Fruit fly (Drosophila melanogaster) whole organism, embryonic: Measurements from ENCODE around the gene CG42488.

Experiments
- Awh ChIP-seq: fragments of 200-800 bp; sonication (Bioruptor generic); IDR thresholded peaks from 2 replicates; pipeline ENCODE4, ENCODE4 v1.3.6; 2022; ENCODE audit warnings: missing biosample characterization, missing genetic modification characterization
- CG10267 ChIP-seq: fragments of 200-800 bp; sonication (Bioruptor generic); optimal IDR thresholded peaks from 2 replicates; lab custom pipeline; 2018; ENCODE audit warnings: missing biosample characterization, mild to moderate bottlenecking, missing genetic modification characterization, moderate library complexity
- CG11456 ChIP-seq: fragments of 200-800 bp; sonication (Bioruptor generic); IDR thresholded peaks from 3 replicates; pipeline ENCODE4 v1.3.6; 2022; ENCODE audit warnings: missing biosample characterization, missing genetic modification characterization
- CG11560 ChIP-seq: fragments of 200-800 bp; sonication (Bioruptor generic); IDR thresholded peaks from 3 replicates; pipeline ENCODE4 v1.3.6; 2022; ENCODE audit warnings: missing biosample characterization, missing genetic modification characterization
- CG12236 ChIP-seq: fragments of 200-800 bp; sonication (Bioruptor generic); optimal IDR thresholded peaks from 2 replicates; lab custom pipeline; 2016; ENCODE audit warnings: missing biosample characterization, missing genetic modification characterization
- CG12391 ChIP-seq: fragments of 200-800 bp; sonication (Bioruptor generic); optimal IDR thresholded peaks from 3 replicates; lab custom pipeline; 2018; ENCODE audit warnings: missing biosample characterization, mild to moderate bottlenecking, missing genetic modification characterization, moderate library complexity
- CG12942 ChIP-seq: fragments of 200-800 bp; sonication (Bioruptor generic); optimal IDR thresholded peaks from 3 replicates; lab custom pipeline; 2016; ENCODE audit warnings: missing biosample characterization, missing genetic modification characterization
- CG13123 ChIP-seq: fragments of 200-800 bp; sonication (Bioruptor generic); optimal IDR thresholded peaks from 2 replicates; lab custom pipeline; 2016; ENCODE audit warnings: missing biosample characterization, missing genetic modification characterization
- CG17385 ChIP-seq: fragments of 200-800 bp; sonication (Bioruptor generic); optimal IDR thresholded peaks from 3 replicates; lab custom pipeline; 2018; ENCODE audit warnings: missing biosample characterization, mild to moderate bottlenecking, missing genetic modification characterization
- CG30431 ChIP-seq: fragments of 200-800 bp; sonication (Bioruptor generic); optimal IDR thresholded peaks from 2 replicates; lab custom pipeline; 2017; ENCODE audit warnings: missing biosample characterization, missing genetic modification characterization
- CG31441 ChIP-seq: fragments of 200-800 bp; sonication (Bioruptor generic); IDR thresholded peaks from 2 replicates; pipeline ENCODE4 v1.3.6; 2022; ENCODE audit warnings: missing biosample characterization, missing genetic modification characterization
- CG34422 ChIP-seq: fragments of 200-800 bp; sonication (Bioruptor generic); IDR thresholded peaks from 3 replicates; pipeline ENCODE4 v1.3.6; 2022; ENCODE audit warnings: missing biosample characterization, missing genetic modification characterization
- CG4328 ChIP-seq: fragments of 200-800 bp; sonication (Bioruptor generic); optimal IDR thresholded peaks from 3 replicates; lab custom pipeline; 2017; ENCODE audit warnings: missing biosample characterization, missing genetic modification reagents, missing genetic modification characterization
- CG4404 ChIP-seq: fragments of 200-800 bp; sonication (Bioruptor generic); IDR thresholded peaks from 2 replicates; pipeline ENCODE4 v1.3.6; 2022; ENCODE audit warnings: missing biosample characterization, missing genetic modification characterization
- CG6854 ChIP-seq: fragments of 200-800 bp; sonication (Bioruptor generic); optimal IDR thresholded peaks from 3 replicates; lab custom pipeline; 2017; ENCODE audit warnings: missing biosample characterization, mild to moderate bottlenecking, missing genetic modification characterization
- CG7839 ChIP-seq: fragments of 200-800 bp; sonication (Bioruptor generic); optimal IDR thresholded peaks from 3 replicates; lab custom pipeline; 2018; ENCODE audit warnings: missing biosample characterization, mild to moderate bottlenecking, missing genetic modification characterization, moderate library complexity
- CG7963 ChIP-seq: fragments of 200-800 bp; sonication (Bioruptor generic); IDR thresholded peaks from 3 replicates; pipeline ENCODE4 v1.3.6; 2022; ENCODE audit warnings: missing biosample characterization, missing genetic modification characterization; ENCODE audit not compliant: partially characterized antibody
- CG8924 ChIP-seq: fragments of 200-800 bp; optimal IDR thresholded peaks from 3 replicates; lab custom pipeline; 2019; ENCODE audit warnings: missing biosample characterization, mild to moderate bottlenecking, missing genetic modification characterization, moderate library complexity
- CG9609 ChIP-seq: fragments of 200-800 bp; sonication (Bioruptor generic); optimal IDR thresholded peaks from 3 replicates; lab custom pipeline; 2016; ENCODE audit warnings: missing biosample characterization, missing genetic modification characterization
- CG9727 ChIP-seq: fragments of 200-800 bp; sonication (Bioruptor generic); optimal IDR thresholded peaks from 3 replicates; lab custom pipeline; 2017; ENCODE audit warnings: missing biosample characterization, mild to moderate bottlenecking, missing genetic modification characterization
- CG9817 ChIP-seq: fragments of 200-800 bp; sonication (Bioruptor generic); optimal IDR thresholded peaks from 2 replicates; lab custom pipeline; 2018; ENCODE audit warnings: missing biosample characterization, mild to moderate bottlenecking, missing genetic modification characterization, moderate library complexity
- Dbx ChIP-seq: fragments of 200-800 bp; sonication (Bioruptor generic); IDR thresholded peaks from 3 replicates; pipeline ENCODE4 v1.3.6; 2022; ENCODE audit warnings: missing biosample characterization, missing genetic modification characterization
- Fer1 ChIP-seq: fragments of 200-800 bp; sonication (Bioruptor generic); optimal IDR thresholded peaks from 2 replicates; lab custom pipeline; 2017; ENCODE audit warnings: missing biosample characterization, mild to moderate bottlenecking, missing genetic modification characterization
- Gsc ChIP-seq: fragments of 200-800 bp; sonication (Bioruptor generic); IDR thresholded peaks from 2 replicates; pipeline ENCODE4 v1.3.6; 2022; ENCODE audit warnings: missing biosample characterization, missing genetic modification characterization
- HmgZ ChIP-seq: fragments of 200-800 bp; sonication (Bioruptor generic); optimal IDR thresholded peaks from 2 replicates; lab custom pipeline; 2018; ENCODE audit warnings: missing biosample characterization, mild to moderate bottlenecking, missing genetic modification characterization
- Hr3 ChIP-seq: fragments of 200-800 bp; sonication (Bioruptor generic); optimal IDR thresholded peaks from 3 replicates; lab custom pipeline; 2016; ENCODE audit warnings: missing biosample characterization, missing genetic modification characterization
- Hr78 ChIP-seq, 2 experiments: fragments of 200-800 bp in 1 of 2; fragments of >200 bp in 1 of 2; sonication (Bioruptor generic) in 1 of 2; optimal IDR thresholded peaks; 2 replicates each; lab custom pipeline; 2017 to 2019; ENCODE audit warnings: missing biosample characterization in 2 of 2, missing genetic modification characterization in 2 of 2, mild to moderate bottlenecking in 1 of 2, moderate library complexity in 1 of 2
- Mes4 ChIP-seq: fragments of 200-800 bp; sonication (Bioruptor generic); optimal IDR thresholded peaks from 2 replicates; lab custom pipeline; 2016; ENCODE audit warnings: missing biosample characterization, missing genetic modification characterization
- Rfx ChIP-seq: fragments of 200-800 bp; sonication (Bioruptor generic); IDR thresholded peaks from 2 replicates; pipeline ENCODE4 v1.3.6; 2022; ENCODE audit warnings: missing biosample characterization, missing genetic modification characterization
- Sox102F ChIP-seq: fragments of 200-800 bp; sonication (Bioruptor generic); optimal IDR thresholded peaks from 2 replicates; lab custom pipeline; 2018; ENCODE audit warnings: missing biosample characterization, mild to moderate bottlenecking, missing genetic modification characterization, moderate library complexity
- Trl ChIP-seq, 3 experiments: fragments of >200 bp in 2 of 3; fragments of 200-800 bp in 1 of 3; sonication (Bioruptor generic) in 1 of 3; optimal IDR thresholded peaks; 2 replicates in 1 of 3; 3 replicates in 2 of 3; lab custom pipeline; 2016 to 2017; ENCODE audit warnings: missing biosample characterization in 1 of 3, missing genetic modification characterization in 1 of 3
- ac ChIP-seq: fragments of 200-800 bp; sonication (Bioruptor generic); optimal IDR thresholded peaks from 3 replicates; lab custom pipeline; 2017; ENCODE audit warnings: missing biosample characterization, mild to moderate bottlenecking, missing genetic modification characterization
- ap ChIP-seq: fragments of 200-800 bp; sonication (Bioruptor generic); IDR thresholded peaks from 2 replicates; pipeline ENCODE4 v1.3.6; 2022; ENCODE audit warnings: missing biosample characterization, missing genetic modification characterization
- bsh ChIP-seq, 2 experiments: fragments of 200-800 bp; sonication (Bioruptor generic); optimal IDR thresholded peaks; 2 replicates each; lab custom pipeline; 2017 to 2018; ENCODE audit warnings: mild to moderate bottlenecking in 2 of 2, missing biosample characterization in 2 of 2, missing genetic modification characterization in 2 of 2, moderate library complexity in 1 of 2
- cad ChIP-seq: fragments of >200 bp; optimal IDR thresholded peaks from 2 replicates; lab custom pipeline; 2017; ENCODE audit warnings: missing biosample characterization, missing genetic modification characterization
- chif ChIP-seq, 2 experiments: fragments of 200-800 bp; sonication (Bioruptor generic); optimal IDR thresholded peaks; 3 replicates each; lab custom pipeline; 2016; ENCODE audit warnings: missing biosample characterization in 2 of 2, missing genetic modification characterization in 2 of 2
- ci ChIP-seq: fragments of 200-800 bp; sonication (Bioruptor generic); IDR thresholded peaks from 3 replicates; pipeline ENCODE4 v1.3.6; 2022; ENCODE audit warnings: missing biosample characterization, missing genetic modification characterization
- dan ChIP-seq: fragments of 200-800 bp; sonication (Bioruptor generic); IDR thresholded peaks from 2 replicates; pipeline ENCODE4 v1.3.6; 2022; ENCODE audit warnings: missing biosample characterization, missing genetic modification characterization
- esg ChIP-seq: fragments of 200-800 bp; sonication (Bioruptor generic); conservative IDR thresholded peaks from 2 replicates; pipeline ENCODE4 v1.3.6; 2022; ENCODE audit warnings: missing biosample characterization, missing genetic modification characterization
- eyg ChIP-seq: fragments of 200-800 bp; sonication (Bioruptor generic); optimal IDR thresholded peaks from 3 replicates; lab custom pipeline; 2016; ENCODE audit warnings: missing biosample characterization, missing genetic modification characterization
- hb ChIP-seq: fragments of 200-800 bp; sonication (Bioruptor generic); IDR thresholded peaks from 3 replicates; pipeline ENCODE4 v1.3.6; 2022; ENCODE audit warnings: missing biosample characterization, missing genetic modification characterization; ENCODE audit not compliant: partially characterized antibody
- her ChIP-seq: fragments of 200-800 bp; sonication (Bioruptor generic); optimal IDR thresholded peaks from 2 replicates; lab custom pipeline; 2016; ENCODE audit warnings: missing biosample characterization, missing genetic modification characterization
- lab ChIP-seq: fragments of 200-800 bp; sonication (Bioruptor generic); optimal IDR thresholded peaks from 3 replicates; lab custom pipeline; 2017; ENCODE audit warnings: missing biosample characterization, missing genetic modification characterization, mild to moderate bottlenecking, moderate library complexity, missing genetic modification reagents
- lov ChIP-seq, 2 experiments: fragments of 200-800 bp in 1 of 2; fragments of >200 bp in 1 of 2; sonication (Bioruptor generic) in 1 of 2; IDR thresholded peaks in 1 of 2; optimal IDR thresholded peaks in 1 of 2; 2 replicates in 1 of 2; 3 replicates in 1 of 2; pipeline versions ENCODE4 v1.3.6 to Lab custom; 2017 to 2022; ENCODE audit warnings: missing biosample characterization in 1 of 2, missing genetic modification characterization in 1 of 2
- oc ChIP-seq: fragments of 200-800 bp; sonication (Bioruptor generic); optimal IDR thresholded peaks from 2 replicates; lab custom pipeline; 2018; ENCODE audit warnings: missing biosample characterization, mild to moderate bottlenecking, missing genetic modification characterization, moderate library complexity
- org-1 ChIP-seq: fragments of 200-800 bp; sonication (Bioruptor generic); optimal IDR thresholded peaks from 2 replicates; lab custom pipeline; 2017; ENCODE audit warnings: missing biosample characterization, missing genetic modification characterization
- otp ChIP-seq: fragments of 200-800 bp; sonication (Bioruptor generic); IDR thresholded peaks from 3 replicates; pipeline ENCODE4, ENCODE4 v1.3.6; 2022; ENCODE audit warnings: missing biosample characterization, missing genetic modification characterization
- shn ChIP-seq: fragments of 200-800 bp; sonication (Bioruptor generic); optimal IDR thresholded peaks from 3 replicates; lab custom pipeline; 2016; ENCODE audit warnings: missing biosample characterization, missing genetic modification characterization
- wek ChIP-seq: fragments of 200-800 bp; sonication (Bioruptor generic); optimal IDR thresholded peaks from 3 replicates; lab custom pipeline; 2018; ENCODE audit warnings: missing biosample characterization, mild to moderate bottlenecking, missing genetic modification characterization, moderate library complexity

CG42488 gene

DNA sequence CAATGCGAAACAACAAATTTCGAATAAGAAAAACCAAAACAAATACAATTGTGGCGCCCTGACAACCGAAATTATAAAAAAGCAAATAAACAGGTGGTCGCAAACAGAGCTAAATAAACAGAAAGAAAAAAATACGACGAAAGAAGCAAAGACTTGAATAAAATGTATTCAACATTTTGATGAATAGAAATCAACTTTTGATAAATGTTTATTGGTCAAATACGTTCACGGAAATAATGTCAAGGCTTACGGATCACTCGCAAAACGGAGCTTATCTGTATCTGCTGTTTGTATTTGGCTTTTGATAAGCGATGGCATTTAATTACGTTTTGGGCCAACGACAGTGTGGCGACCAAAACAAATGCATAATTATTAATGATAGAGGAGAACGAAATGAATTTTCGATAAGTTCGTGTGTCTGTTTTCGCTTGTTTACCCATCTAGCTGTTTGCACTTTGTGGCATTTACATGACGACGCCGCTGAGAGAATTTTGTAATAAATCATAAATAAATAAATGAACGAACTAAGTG, 29.7 kb upstream of the CG42488 start (continued):
- TF ChIP-seq CG7839 (tag; lab: Kevin White, UChicago): peak; percentile 40
- peak; percentile 74 for TF ChIP-seq org-1 (GFP tag; lab: Kevin White, UChicago)
- no peak for TF ChIP-seq esg (GFP tag; lab: Robert Waterston, UW)
- no peak for TF ChIP-seq CG34422 (GFP tag; lab: Robert Waterston, UW)
- 0 out of 3 replicates have a peak, but pooled peaks have one; percentile 26 for TF ChIP-seq otp (GFP tag; lab: Robert Waterston, UW)
- TF ChIP-seq Rfx (GFP tag; lab: Robert Waterston, UW): peak; percentile 39; the same call in 1 of the 2 replicates
- TF ChIP-seq lab (GFP tag; lab: Kevin White, UChicago): peak; percentile 76
- peak; percentile 9 for TF ChIP-seq CG6854 (GFP tag; lab: Kevin White, UChicago)
- TF ChIP-seq eyg (GFP tag; lab: Kevin White, UChicago): peak; percentile 50
- TF ChIP-seq CG9609 (GFP tag; lab: Kevin White, UChicago): no peak
- peak; percentile 60; the same call in 1 of the 2 replicates for TF ChIP-seq Awh (GFP tag; lab: Robert Waterston, UW)
- TF ChIP-seq Mes4 (GFP tag; lab: Kevin White, UChicago): peak; percentile 47
- TF ChIP-seq bsh (GFP tag; optimal IDR thresholded peaks at IDR 0.05; lab: Kevin White, UChicago): peak in 1 of 2 experiments; percentile 11
- peak; percentile 34 for TF ChIP-seq HmgZ (tag; lab: Kevin White, UChicago)
- no peak for TF ChIP-seq CG7963
- TF ChIP-seq CG31441 (GFP tag; lab: Robert Waterston, UW): peak; percentile 7; the same call in 1 of the 2 replicates
- peak; percentile 74 for TF ChIP-seq CG8924
- TF ChIP-seq ac (GFP tag; lab: Kevin White, UChicago): peak; percentile 29
- peak; percentile 39 for TF ChIP-seq wek (GFP tag; lab: Kevin White, UChicago)
- peak; percentile 60 for TF ChIP-seq CG17385 (GFP tag; lab: Kevin White, UChicago)
- TF ChIP-seq CG12236: peak; percentile 47
- TF ChIP-seq cad (GFP tag; lab: Kevin White, UChicago): no peak
- peak; percentile 34 for TF ChIP-seq Sox102F (GFP tag; lab: Kevin White, UChicago)
- TF ChIP-seq Gsc (GFP tag; lab: Robert Waterston, UW): no peak
- peak; percentile 54 for TF ChIP-seq ci (GFP tag; lab: Robert Waterston, UW)
- peak; percentile 66 for TF ChIP-seq CG12391 (tag; lab: Kevin White, UChicago)
- TF ChIP-seq Fer1 (GFP tag; lab: Kevin White, UChicago): peak; percentile 71
- TF ChIP-seq Hr78 (GFP tag; optimal IDR thresholded peaks at IDR 0.05; lab: Kevin White, UChicago): peak in 1 of 2 experiments; percentile 32
- peak in 1 of 2 experiments; percentile 20 for TF ChIP-seq chif (GFP tag; optimal IDR thresholded peaks at IDR 0.05; lab: Kevin White, UChicago)
- TF ChIP-seq oc (tag; lab: Kevin White, UChicago): peak; percentile 1
- TF ChIP-seq CG10267 (tag; lab: Kevin White, UChicago): peak; percentile 24
- no peak for TF ChIP-seq shn
- no peak for TF ChIP-seq CG4404 (GFP tag; lab: Robert Waterston, UW)
- peak; percentile 14 for TF ChIP-seq CG30431 (GFP tag; lab: Kevin White, UChicago)
- TF ChIP-seq CG11456 (GFP tag; lab: Robert Waterston, UW): no peak
- peak; percentile 74 for TF ChIP-seq CG9727 (GFP tag; lab: Kevin White, UChicago)
- TF ChIP-seq ap (GFP tag; lab: Robert Waterston, UW): no peak
- TF ChIP-seq Hr3 (GFP tag; lab: Kevin White, UChicago): peak; percentile 7
- no peak for TF ChIP-seq CG11560 (tag; lab: Robert Waterston, UW)
- no peak for TF ChIP-seq lov (optimal IDR thresholded peaks at IDR 0.05; lab: Kevin White, UChicago)
- 0 out of 3 replicates have a peak, but pooled peaks have one; percentile 20 for TF ChIP-seq lov (GFP tag; IDR thresholded peaks at IDR 0.05; lab: Robert Waterston, UW)
- TF ChIP-seq Trl (optimal IDR thresholded peaks at IDR 0.05; lab: Kevin White, UChicago): no peak
- peak; percentile 19 for TF ChIP-seq Trl (GFP tag; optimal IDR thresholded peaks at IDR 0.05; lab: Kevin White, UChicago)
- no peak for TF ChIP-seq hb (GFP tag; lab: Robert Waterston, UW)
- peak; percentile 1 for TF ChIP-seq CG4328 (GFP tag; lab: Kevin White, UChicago)
- no peak for TF ChIP-seq dan
- no peak for TF ChIP-seq Dbx
- TF ChIP-seq her (GFP tag; lab: Kevin White, UChicago): peak; percentile 22
- TF ChIP-seq CG13123 (GFP tag; lab: Kevin White, UChicago): peak; percentile 19
- TF ChIP-seq CG12942 (GFP tag; lab: Kevin White, UChicago): no peak
- TF ChIP-seq CG9817 (tag; lab: Kevin White, UChicago): peak; percentile 19
